Worm (Caenorhabditis elegans) whole organism, L3 larva: Measurements from ENCODE around the gene srx-112.

Source experiments
- ceh-16 ChIP-seq: sonication (generic microtip); optimal IDR thresholded peaks from 2 replicates; lab custom pipeline; 2017; ENCODE audit warnings: missing biosample characterization, missing genetic modification characterization
- ceh-82 ChIP-seq: fragments of 150-350 bp; optimal IDR thresholded peaks from 2 replicates; lab custom pipeline; 2014; ENCODE audit warnings: missing biosample characterization, missing genetic modification characterization
- elt-2 ChIP-seq: sonication (generic microtip); optimal IDR thresholded peaks from 2 replicates; lab custom pipeline; 2016; ENCODE audit warnings: missing genetic modification reagents, mild to moderate bottlenecking, missing genetic modification characterization, missing compliant biosample characterization
- lin-15B ChIP-seq: fragments of 150-350 bp; optimal IDR thresholded peaks from 2 replicates; lab custom pipeline; 2014; ENCODE audit warnings: missing biosample characterization, missing genetic modification characterization
- lin-39 ChIP-seq: fragments of 150-350 bp; optimal IDR thresholded peaks from 2 replicates; lab custom pipeline; 2018; ENCODE audit warnings: missing biosample characterization, missing genetic modification reagents, missing genetic modification characterization
- nhr-11 ChIP-seq: fragments of 150-350 bp; optimal IDR thresholded peaks from 2 replicates; lab custom pipeline; 2014; ENCODE audit warnings: missing biosample characterization, missing genetic modification characterization
- sea-2 ChIP-seq: fragments of 150-350 bp; sonication (generic microtip); optimal IDR thresholded peaks from 4 replicates; lab custom pipeline; 2014; ENCODE audit warnings: missing biosample characterization, missing genetic modification reagents, missing genetic modification characterization
- snpc-4 ChIP-seq: fragments of 150-350 bp; optimal IDR thresholded peaks from 2 replicates; lab custom pipeline; 2014; ENCODE audit warnings: missing biosample characterization, missing genetic modification characterization
- tbx-2 ChIP-seq: sonication (generic microtip); optimal IDR thresholded peaks from 2 replicates; lab custom pipeline; 2016; ENCODE audit warnings: mild to moderate bottlenecking, missing genetic modification characterization, missing compliant biosample characterization
- unc-39 ChIP-seq: sonication (generic microtip); optimal IDR thresholded peaks from 4 replicates; lab custom pipeline; 2017; ENCODE audit warnings: missing biosample characterization, missing genetic modification characterization
- unc-62 ChIP-seq: fragments of 150-350 bp; sonication (generic microtip); optimal IDR thresholded peaks from 4 replicates; lab custom pipeline; 2014; ENCODE audit warnings: missing biosample characterization, missing genetic modification reagents, missing genetic modification characterization
- zag-1 ChIP-seq: fragments of 150-350 bp; optimal IDR thresholded peaks from 2 replicates; lab custom pipeline; 2014; ENCODE audit warnings: missing biosample characterization, missing genetic modification characterization
- ztf-11 ChIP-seq: fragments of 150-350 bp; optimal IDR thresholded peaks from 2 replicates; lab custom pipeline; 2014; ENCODE audit warnings: missing biosample characterization, missing genetic modification characterization

DNA sequence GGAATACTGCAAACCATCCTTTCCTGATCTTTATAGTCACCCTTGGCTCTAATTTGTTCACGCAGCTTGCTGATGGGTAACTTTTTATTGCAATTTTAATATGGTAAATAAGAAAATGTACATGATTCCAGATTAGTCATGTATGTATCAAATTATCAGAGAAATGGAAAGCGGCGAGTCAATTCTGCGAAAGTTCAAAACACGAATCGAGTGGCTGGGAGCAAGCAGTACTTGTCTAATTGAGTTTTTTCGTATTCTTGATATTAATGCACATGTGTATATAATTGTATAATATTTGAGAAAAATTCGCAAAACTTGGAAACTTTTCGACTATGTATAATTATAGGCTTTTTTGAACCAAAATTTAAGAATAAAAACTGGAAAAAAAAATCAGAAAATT is 5.4 kb downstream of the srx-112 start, which contains the start of gene T24E12.12:
- TF ChIP-seq lin-15B (tag; lab: Kevin White, UChicago) (no peak), lin-39 (tag; lab: Kevin White, UChicago) (no peak), unc-62 (GFP tag; lab: Kevin White, UChicago) (no peak), ceh-82 (tag; lab: Kevin White, UChicago) (no peak), tbx-2 (tag; lab: Kevin White, UChicago) (no peak), snpc-4 (tag; lab: Kevin White, UChicago) (no peak), ztf-11 (tag; lab: Kevin White, UChicago) (no peak), nhr-11 (tag; lab: Kevin White, UChicago) (no peak), sea-2 (GFP tag; lab: Kevin White, UChicago) (no peak), elt-2 (tag; lab: Kevin White, UChicago) (no peak), unc-39 (no peak), zag-1 (no peak), ceh-16 (tag; lab: Kevin White, UChicago) (no peak)
